Worm (Caenorhabditis elegans) whole organism, L4 larva: ENCODE data around the gene str-61.

Source experiments
- Y105C5A.15 ChIP-seq: fragments of 200-800 bp; sonication (Bioruptor generic); IDR thresholded peaks from 2 replicates; pipeline ENCODE4 v1.3.6; 2022; ENCODE audit warnings: missing genetic modification characterization, missing compliant biosample characterization
- ZK337.2 ChIP-seq: fragments of 200-800 bp; sonication (Bioruptor generic); IDR thresholded peaks from 2 replicates; pipeline ENCODE4 v1.3.6; 2022; ENCODE audit warnings: missing genetic modification reagents, missing genetic modification characterization, missing compliant biosample characterization
- ama-1 ChIP-seq: fragments of 150-350 bp; optimal IDR thresholded peaks from 2 replicates; lab custom pipeline; 2014; ENCODE audit warnings: inconsistent platforms, mixed read lengths
- ceh-62 ChIP-seq: sonication (generic microtip); optimal IDR thresholded peaks from 2 replicates; lab custom pipeline; 2017; ENCODE audit warnings: missing biosample characterization, missing genetic modification characterization
- mep-1 ChIP-seq: fragments of 150-350 bp; sonication (generic microtip); optimal IDR thresholded peaks from 3 replicates; lab custom pipeline; 2014; ENCODE audit warnings: missing biosample characterization, missing genetic modification characterization
- nhr-77 ChIP-seq: fragments of 150-350 bp; optimal IDR thresholded peaks from 2 replicates; lab custom pipeline; 2014; ENCODE audit warnings: missing biosample characterization, missing genetic modification characterization
- rbr-2 ChIP-seq: sonication (generic microtip); optimal IDR thresholded peaks from 2 replicates; lab custom pipeline; 2016; ENCODE audit warnings: missing genotype, missing genetic modification characterization, missing compliant biosample characterization
- ztf-11 ChIP-seq: fragments of 150-350 bp; optimal IDR thresholded peaks from 2 replicates; lab custom pipeline; 2014; ENCODE audit warnings: missing biosample characterization, missing genetic modification characterization

- no peak for TF ChIP-seq Y105C5A.15 (GFP tag; lab: Robert Waterston, UW)
- no peak for TF ChIP-seq ama-1
- TF ChIP-seq rbr-2 (tag; lab: Kevin White, UChicago), result no peak
- no peak for TF ChIP-seq nhr-77
- TF ChIP-seq ceh-62 (tag; lab: Kevin White, UChicago), result no peak
- no peak for TF ChIP-seq mep-1
- no peak for TF ChIP-seq ztf-11
- TF ChIP-seq ZK337.2 (GFP tag; lab: Robert Waterston, UW), result 0 out of 2 replicates have a peak, but pooled peaks have one; percentile 40
Measured at ce11 chrV:16648317-16649018, 22.6 kb downstream of the str-61 start, which contains the start of gene W06G6.20.
